Fruit fly (Drosophila melanogaster): ENCODE data around the gene CG7102.

DNA sequence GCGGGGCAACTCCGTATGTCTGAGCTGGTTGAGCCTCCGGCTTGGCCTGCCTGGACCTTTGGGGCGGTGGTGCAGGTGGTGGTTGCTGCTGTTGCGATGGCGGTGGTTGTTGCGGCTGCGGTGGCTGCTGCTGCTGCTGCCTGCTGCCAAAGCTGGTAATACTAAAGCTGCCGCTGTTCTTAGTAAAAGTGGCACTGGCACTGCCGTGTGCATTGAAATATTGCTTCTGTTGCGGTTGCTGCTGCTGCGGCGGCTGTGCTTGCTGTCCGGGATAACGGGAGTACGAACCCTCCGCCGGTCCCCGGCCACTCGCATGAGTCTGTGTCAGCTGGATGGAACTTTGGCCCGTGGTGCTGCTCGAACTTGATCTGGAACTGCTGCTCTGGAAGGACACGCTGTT lies 8.9 kb downstream of the CG7102 start:
- TF ChIP-seq fkh (GFP tag; optimal IDR thresholded peaks at IDR 0.05) (no peak), CG3919 (GFP tag; optimal IDR thresholded peaks at IDR 0.05) (no peak)

Measured in whole organism, prepupa.